Worm (Caenorhabditis elegans) whole organism, young adult: ENCODE data around the gene C45B11.5.

ENCODE experiments used
- C06A6.2 ChIP-seq: fragments of 200-800 bp; sonication (Bioruptor generic); conservative IDR thresholded peaks from 2 replicates; pipeline ENCODE4 v1.3.6; 2022; ENCODE audit warnings: missing genetic modification characterization, missing compliant biosample characterization
- F49E8.2 ChIP-seq: sonication (generic microtip); optimal IDR thresholded peaks from 3 replicates; lab custom pipeline; 2017; ENCODE audit warnings: missing genetic modification characterization, mild to moderate bottlenecking, missing compliant biosample characterization, antibody characterized with exemption, moderate library complexity; ENCODE audit not compliant: insufficient read depth
- T26A5.8 ChIP-seq: sonication (generic microtip); optimal IDR thresholded peaks from 2 replicates; lab custom pipeline; 2016; ENCODE audit warnings: missing genetic modification characterization, missing compliant biosample characterization
- ama-1 ChIP-seq, 3 experiments: fragments of 150-350 bp in 1 of 3; sonication (generic microtip) in 2 of 3; optimal IDR thresholded peaks; 2 replicates each; lab custom pipeline; 2014 to 2018; ENCODE audit warnings: missing biosample characterization in 2 of 3, missing genetic modification characterization in 2 of 3, missing genetic modification reagents in 2 of 3
- cebp-1 ChIP-seq, 2 experiments: fragments of 200-800 bp in 1 of 2; sonication (Bioruptor generic) in 1 of 2; sonication (generic microtip) in 1 of 2; IDR thresholded peaks in 1 of 2; optimal IDR thresholded peaks in 1 of 2; 2 replicates each; pipeline versions ENCODE4 v1.3.6 to Lab custom; 2017 to 2022; ENCODE audit warnings: missing compliant biosample characterization in 2 of 2, missing genetic modification characterization in 2 of 2, mild to moderate bottlenecking in 1 of 2, missing genetic modification reagents in 1 of 2, moderate library complexity in 1 of 2
- fkh-3 ChIP-seq: sonication (generic microtip); optimal IDR thresholded peaks from 2 replicates; lab custom pipeline; 2016; ENCODE audit warnings: mild to moderate bottlenecking, missing genetic modification characterization, missing compliant biosample characterization
- pha-4 ChIP-seq: fragments of 150-350 bp; sonication (generic microtip); optimal IDR thresholded peaks from 2 replicates; lab custom pipeline; 2014; ENCODE audit warnings: missing biosample characterization, missing genetic modification reagents, missing genetic modification characterization
- rec-8 ChIP-seq, 2 experiments: sonication (generic microtip); optimal IDR thresholded peaks; 2 replicates each; lab custom pipeline; 2016; ENCODE audit warnings: mild to moderate bottlenecking in 2 of 2, missing genetic modification characterization in 2 of 2, missing genetic modification reagents in 2 of 2, missing genotype in 2 of 2, missing biosample characterization in 1 of 2, missing compliant biosample characterization in 1 of 2, moderate library complexity in 1 of 2
- sea-2 ChIP-seq: fragments of 200-800 bp; sonication (Bioruptor generic); IDR thresholded peaks from 2 replicates; pipeline ENCODE4 v1.3.6; 2022; ENCODE audit warnings: missing genetic modification characterization, missing compliant biosample characterization
- snpc-4 ChIP-seq, 5 experiments: fragments of 150-350 bp in 1 of 5; sonication (generic microtip) in 4 of 5; optimal IDR thresholded peaks; 2 replicates each; lab custom pipeline; 2014 to 2018; ENCODE audit warnings: missing genetic modification characterization in 5 of 5, missing biosample characterization in 3 of 5, antibody characterized with exemption in 2 of 5, mild to moderate bottlenecking in 2 of 5, missing compliant biosample characterization in 2 of 5, missing genotype in 2 of 5, moderate library complexity in 2 of 5, missing genetic modification reagents in 1 of 5

ce11 chrV:11053827-11054226 lies 12.2 kb downstream of the C45B11.5 start, which contains the start of gene T04C12.7:
- no peak for TF ChIP-seq sea-2 (GFP tag; lab: Robert Waterston, UW)
- TF ChIP-seq pha-4 (tag; lab: Kevin White, UChicago): no peak
- TF ChIP-seq T26A5.8 (tag; lab: Kevin White, UChicago): no peak
- TF ChIP-seq ama-1 (optimal IDR thresholded peaks at IDR 0.05; lab: Kevin White, UChicago): no peak
- TF ChIP-seq ama-1 (GFP tag; optimal IDR thresholded peaks at IDR 0.05; lab: Kevin White, UChicago): no peak
- TF ChIP-seq rec-8 (tag; optimal IDR thresholded peaks at IDR 0.05; lab: Kevin White, UChicago): no peak
- TF ChIP-seq C06A6.2 (GFP tag; lab: Robert Waterston, UW): no peak
- no peak for TF ChIP-seq F49E8.2 (tag; lab: Kevin White, UChicago)
- no peak for TF ChIP-seq cebp-1 (GFP tag; IDR thresholded peaks at IDR 0.05; lab: Robert Waterston, UW)
- no peak for TF ChIP-seq cebp-1 (tag; optimal IDR thresholded peaks at IDR 0.05; lab: Kevin White, UChicago)
- no peak for TF ChIP-seq snpc-4 (GFP tag; optimal IDR thresholded peaks at IDR 0.05; lab: Kevin White, UChicago)
- no peak for TF ChIP-seq snpc-4 (tag; optimal IDR thresholded peaks at IDR 0.05; lab: Kevin White, UChicago)
- no peak for TF ChIP-seq fkh-3 (tag; lab: Kevin White, UChicago)
